Fruit fly (Drosophila melanogaster): ENCODE data around the gene CG14937.

- TF ChIP-seq Sin3A (optimal IDR thresholded peaks at IDR 0.05), result no peak
- no peak for TF ChIP-seq psq (optimal IDR thresholded peaks at IDR 0.05)
- no peak for TF ChIP-seq h (optimal IDR thresholded peaks at IDR 0.05)
- TF ChIP-seq Myc (optimal IDR thresholded peaks at IDR 0.05), result no peak
Measured at dm6 chr2L:11793986-11794385, at the start of gene CG14937.

All from Kc167 (cell line).